Worm (Caenorhabditis elegans): ENCODE data around the gene K01C8.2.

ce11 chrII:8222309-8223065 is 46.8 kb downstream of the K01C8.2 start, which contains the start of gene dab-1:
- TF ChIP-seq fkh-10 (GFP tag; optimal IDR thresholded peaks at IDR 0.05) = no peak
- no peak for TF ChIP-seq nhr-11 (tag; optimal IDR thresholded peaks at IDR 0.05)
- TF ChIP-seq nhr-237 (tag; optimal IDR thresholded peaks at IDR 0.05) = no peak
- TF ChIP-seq zag-1 (tag; optimal IDR thresholded peaks at IDR 0.05) = no peak

All from whole organism, L4 larva.